Fruit fly (Drosophila melanogaster) whole organism, prepupa: ENCODE results near the gene CG1103.

ENCODE experiments used
- CG10669 ChIP-seq: fragments of 200-800 bp; sonication (Bioruptor generic); optimal IDR thresholded peaks from 3 replicates; lab custom pipeline; 2018; ENCODE audit warnings: missing biosample characterization, mild to moderate bottlenecking, missing genetic modification characterization, moderate library complexity
- CG1621 ChIP-seq: fragments of 200-800 bp; sonication (Bioruptor generic); optimal IDR thresholded peaks from 3 replicates; lab custom pipeline; 2018; ENCODE audit warnings: missing biosample characterization, mild to moderate bottlenecking, missing genetic modification characterization
- CG7368 ChIP-seq: fragments of 200-800 bp; sonication (Bioruptor generic); optimal IDR thresholded peaks from 3 replicates; lab custom pipeline; 2016; ENCODE audit warnings: missing biosample characterization, missing genetic modification characterization
- Hr38 ChIP-seq: sonication (Bioruptor generic); optimal IDR thresholded peaks from 2 replicates; lab custom pipeline; 2016; ENCODE audit warnings: missing biosample characterization, missing genetic modification characterization
- Smox ChIP-seq: fragments of 200-800 bp; sonication (Bioruptor generic); optimal IDR thresholded peaks from 3 replicates; lab custom pipeline; 2016; ENCODE audit warnings: missing biosample characterization, missing genetic modification characterization
- acj6 ChIP-seq: fragments of 200-800 bp; sonication (Bioruptor generic); optimal IDR thresholded peaks from 3 replicates; lab custom pipeline; 2016; ENCODE audit warnings: missing biosample characterization, missing genetic modification characterization
- dsx ChIP-seq: fragments of 200-800 bp; optimal IDR thresholded peaks from 3 replicates; lab custom pipeline; 2019; ENCODE audit warnings: missing biosample characterization, mild to moderate bottlenecking, missing genetic modification characterization, moderate library complexity; ENCODE audit not compliant: poor library complexity, severe bottlenecking
- fd59A ChIP-seq: fragments of 200-800 bp; sonication (Bioruptor generic); optimal IDR thresholded peaks from 2 replicates; lab custom pipeline; 2017; ENCODE audit warnings: missing biosample characterization, mild to moderate bottlenecking, missing genetic modification characterization, missing genetic modification reagents
- fd85E ChIP-seq: fragments of 200-800 bp; sonication (Bioruptor generic); optimal IDR thresholded peaks from 3 replicates; lab custom pipeline; 2016; ENCODE audit warnings: missing biosample characterization, missing genetic modification characterization
- spab ChIP-seq: fragments of 200-800 bp; sonication (Bioruptor generic); optimal IDR thresholded peaks from 2 replicates; lab custom pipeline; 2017; ENCODE audit warnings: missing biosample characterization, mild to moderate bottlenecking, missing genetic modification characterization, missing genetic modification reagents
- ss ChIP-seq, 2 experiments: fragments of 200-800 bp; sonication (Bioruptor generic); optimal IDR thresholded peaks; 2 replicates in 1 of 2; 3 replicates in 1 of 2; lab custom pipeline; 2017 to 2018; ENCODE audit warnings: mild to moderate bottlenecking in 2 of 2, missing biosample characterization in 2 of 2, missing genetic modification characterization in 2 of 2, moderate library complexity in 1 of 2
- topi ChIP-seq: fragments of 200-800 bp; sonication (Bioruptor generic); optimal IDR thresholded peaks from 3 replicates; lab custom pipeline; 2016; ENCODE audit warnings: missing biosample characterization, missing genetic modification characterization

- TF ChIP-seq topi, result peak; percentile 1
- TF ChIP-seq acj6 (GFP tag; lab: Kevin White, UChicago), result no peak
- peak in 1 of 2 experiments; percentile 47 for TF ChIP-seq ss (GFP tag; optimal IDR thresholded peaks at IDR 0.05; lab: Kevin White, UChicago)
- TF ChIP-seq Smox (GFP tag; lab: Kevin White, UChicago), result no peak
- TF ChIP-seq CG7368 (GFP tag; lab: Kevin White, UChicago), result no peak
- TF ChIP-seq spab (GFP tag; lab: Kevin White, UChicago), result no peak
- peak; percentile 35 for TF ChIP-seq fd85E (GFP tag; lab: Kevin White, UChicago)
- no peak for TF ChIP-seq dsx
- TF ChIP-seq Hr38, result no peak
- peak; percentile 78 for TF ChIP-seq CG1621 (tag; lab: Kevin White, UChicago)
- TF ChIP-seq fd59A (GFP tag; lab: Kevin White, UChicago), result no peak
- TF ChIP-seq CG10669 (GFP tag; lab: Kevin White, UChicago), result no peak
These were observed 29.7 kb upstream of the CG1103 start, which contains the start of gene MP1 for dm6 chr3R:4307664-4308416.
